Worm (Caenorhabditis elegans): ENCODE data around the gene D1086.21.
A peak's percentile ranks its signal among the peaks of the same experiment; 100 is the strongest.

The D1086.21 gene

DNA sequence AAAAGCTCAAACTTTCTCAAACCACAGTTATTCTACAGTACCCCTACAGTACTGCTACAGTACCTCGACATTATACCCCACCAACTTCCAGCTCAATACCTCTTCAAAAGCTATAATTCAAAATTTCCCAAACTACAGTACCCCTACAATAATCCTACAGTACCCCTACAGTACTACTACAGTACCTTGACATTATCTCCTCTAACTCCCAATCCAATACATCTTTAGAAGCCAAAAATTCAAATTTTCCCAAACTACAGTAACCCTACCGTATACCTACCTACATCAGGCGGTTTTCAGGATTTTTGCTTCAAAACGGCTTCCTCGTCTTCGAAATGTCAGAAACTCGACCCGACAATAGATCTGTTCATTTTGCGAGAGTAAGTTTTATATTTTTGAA lies 7.0 kb upstream of the D1086.21 start, which contains the start of gene F58D12.3:
Gene F58D12.3, plus strand, starts transcription at position 301 of the 400 bp plus-strand sequence.
- TF ChIP-seq rnt-1 (tag; optimal IDR thresholded peaks at IDR 0.05): no peak
- no peak for TF ChIP-seq odd-2 (tag; optimal IDR thresholded peaks at IDR 0.05)
- TF ChIP-seq K09A11.1 (tag; optimal IDR thresholded peaks at IDR 0.05; ENCODE audit: insufficient read depth): no peak
- no peak for TF ChIP-seq ref-2 (tag; optimal IDR thresholded peaks at IDR 0.05)
- TF ChIP-seq lim-6 (tag; optimal IDR thresholded peaks at IDR 0.05): no peak
- no peak for TF ChIP-seq ets-4 (tag; optimal IDR thresholded peaks at IDR 0.05)
- no peak for TF ChIP-seq hlh-30 (tag; optimal IDR thresholded peaks at IDR 0.05; ENCODE audit: insufficient read depth)
- TF ChIP-seq ama-1 (optimal IDR thresholded peaks at IDR 0.05): no peak
- no peak for TF ChIP-seq sox-2 (GFP tag; IDR thresholded peaks at IDR 0.05)
- TF ChIP-seq elt-2 (tag; optimal IDR thresholded peaks at IDR 0.05): no peak

DNA sequence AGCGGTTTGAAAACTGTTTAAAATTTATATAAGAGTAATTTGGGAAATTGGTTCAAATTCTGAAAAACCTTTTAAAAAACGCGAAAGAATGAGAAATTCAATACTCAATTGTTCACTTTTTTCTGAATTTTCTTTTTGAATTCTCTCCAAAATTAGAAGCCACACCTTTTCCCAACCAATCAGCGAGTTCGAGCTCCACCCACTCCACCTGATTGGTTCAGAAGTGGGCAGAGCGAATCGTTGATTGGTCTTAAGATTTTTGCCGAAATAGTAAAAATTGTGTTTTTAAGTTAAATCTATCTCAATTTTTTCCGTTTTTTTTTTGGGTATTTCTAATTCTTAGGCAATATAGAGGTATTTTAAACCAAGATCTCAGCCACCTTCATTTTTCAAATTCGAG lies 542 bp upstream of the D1086.21 start:
- TF ChIP-seq nfya-1 (tag; optimal IDR thresholded peaks at IDR 0.05) (peak; percentile 94), ceh-14 (tag; optimal IDR thresholded peaks at IDR 0.05) (no peak)

ce11 chrV:14067816-14068296 lies 3.3 kb downstream of the D1086.21 start, which contains the start of gene D1086.17:
Gene D1086.17 (plus strand): TSS chrV:14067866.
- TF ChIP-seq npax-4 (tag; optimal IDR thresholded peaks at IDR 0.05): no peak
- TF ChIP-seq pqm-1 (tag; optimal IDR thresholded peaks at IDR 0.05): no peak
- TF ChIP-seq ceh-14 (tag; optimal IDR thresholded peaks at IDR 0.05): no peak
- TF ChIP-seq pag-3 (tag; optimal IDR thresholded peaks at IDR 0.05; ENCODE audit: borderline replicate concordance): no peak
- TF ChIP-seq hlh-13 (GFP tag; optimal IDR thresholded peaks at IDR 0.05): no peak
- no peak for TF ChIP-seq ref-2 (tag; optimal IDR thresholded peaks at IDR 0.05)
- TF ChIP-seq syd-9 (tag; optimal IDR thresholded peaks at IDR 0.05): no peak
- TF ChIP-seq C38D4.7 (GFP tag; optimal IDR thresholded peaks at IDR 0.05): no peak
- no peak for TF ChIP-seq fax-1 (tag; optimal IDR thresholded peaks at IDR 0.05)

- TF ChIP-seq ceh-6 (GFP tag; optimal IDR thresholded peaks at IDR 0.05) (no peak), pat-9 (tag; optimal IDR thresholded peaks at IDR 0.05) (no peak), nhr-11 (tag; optimal IDR thresholded peaks at IDR 0.05) (no peak), fkh-6 (tag; optimal IDR thresholded peaks at IDR 0.05) (no peak), ceh-18 (tag; optimal IDR thresholded peaks at IDR 0.05) (no peak), unc-55 (GFP tag; optimal IDR thresholded peaks at IDR 0.05) (no peak), syd-9 (tag; optimal IDR thresholded peaks at IDR 0.05) (no peak), che-1 (tag; optimal IDR thresholded peaks at IDR 0.05) (no peak), odd-2 (tag; optimal IDR thresholded peaks at IDR 0.05) (no peak), ama-1 (optimal IDR thresholded peaks at IDR 0.05) (no peak), tbx-2 (tag; optimal IDR thresholded peaks at IDR 0.05) (no peak), ref-2 (tag; optimal IDR thresholded peaks at IDR 0.05) (no peak), mec-3 (tag; optimal IDR thresholded peaks at IDR 0.05; ENCODE audit: borderline replicate concordance) (no peak), ceh-14 (tag; optimal IDR thresholded peaks at IDR 0.05) (no peak), ceh-31 (tag; optimal IDR thresholded peaks at IDR 0.05) (no peak), sdc-2 (tag; optimal IDR thresholded peaks at IDR 0.05) (no peak), fax-1 (tag; optimal IDR thresholded peaks at IDR 0.05) (no peak), tbx-7 (tag; optimal IDR thresholded peaks at IDR 0.05) (no peak), elt-4 (tag; optimal IDR thresholded peaks at IDR 0.05) (no peak)
Observed at ce11 chrV:14069899-14070298, 5.4 kb downstream of the D1086.21 start.

ce11 chrV:14074160-14074559 lies 9.6 kb downstream of the D1086.21 start, which contains the start of gene D1086.11:
Gene D1086.11 (plus strand): TSS chrV:14074460.
- TF ChIP-seq ceh-34 (tag; optimal IDR thresholded peaks at IDR 0.05): no peak
- TF ChIP-seq odd-2 (tag; optimal IDR thresholded peaks at IDR 0.05): no peak
- TF ChIP-seq nhr-232 (tag; optimal IDR thresholded peaks at IDR 0.05): no peak
- TF ChIP-seq rnt-1 (tag; optimal IDR thresholded peaks at IDR 0.05): no peak
- no peak for TF ChIP-seq ceh-18 (tag; optimal IDR thresholded peaks at IDR 0.05)
- TF ChIP-seq Y22D7AL.16 (tag; optimal IDR thresholded peaks at IDR 0.05): no peak
- TF ChIP-seq zip-5 (tag; optimal IDR thresholded peaks at IDR 0.05): no peak
- no peak for TF ChIP-seq ceh-14 (tag; optimal IDR thresholded peaks at IDR 0.05)
- no peak for TF ChIP-seq C08G9.2 (tag; optimal IDR thresholded peaks at IDR 0.05)
- no peak for TF ChIP-seq ttx-3 (tag; optimal IDR thresholded peaks at IDR 0.05)
- TF ChIP-seq C38D4.7 (GFP tag; optimal IDR thresholded peaks at IDR 0.05): no peak
- TF ChIP-seq hlh-13 (GFP tag; optimal IDR thresholded peaks at IDR 0.05): no peak
- TF ChIP-seq nfya-1 (tag; optimal IDR thresholded peaks at IDR 0.05): no peak
- no peak for TF ChIP-seq syd-9 (tag; optimal IDR thresholded peaks at IDR 0.05)
- TF ChIP-seq tbx-7 (tag; optimal IDR thresholded peaks at IDR 0.05): no peak
- TF ChIP-seq mec-3 (tag; optimal IDR thresholded peaks at IDR 0.05; ENCODE audit: borderline replicate concordance): no peak
- no peak for TF ChIP-seq tbx-2 (tag; optimal IDR thresholded peaks at IDR 0.05)
- no peak for TF ChIP-seq ceh-30 (tag; optimal IDR thresholded peaks at IDR 0.05)
- TF ChIP-seq hlh-6 (tag; optimal IDR thresholded peaks at IDR 0.05): no peak

Measured in whole organism, late embryonic.